Fruit fly (Drosophila melanogaster): ENCODE measurements around the gene CG2991.
A peak's percentile ranks its signal among the peaks of the same experiment; 100 is the strongest.

The CG2991 gene

dm6 chr2L:2885503-2886225, 28.7 kb downstream of the CG2991 start, which contains the start of the genes NTPase and lilli (continued):
- TF ChIP-seq CG12104 (GFP tag; optimal IDR thresholded peaks at IDR 0.05): peak; percentile 20
- peak; percentile 86 for TF ChIP-seq D (optimal IDR thresholded peaks at IDR 0.05)
- TF ChIP-seq D (GFP tag; optimal IDR thresholded peaks at IDR 0.05): no peak
- no peak for TF ChIP-seq Eip74EF (GFP tag; optimal IDR thresholded peaks at IDR 0.05)
- TF ChIP-seq CG9797 (GFP tag; optimal IDR thresholded peaks at IDR 0.05): no peak
- peak; percentile 72 to 76 for TF ChIP-seq dpn (GFP tag; optimal IDR thresholded peaks at IDR 0.05)
- no peak for TF ChIP-seq ftz-f1 (GFP tag; optimal IDR thresholded peaks at IDR 0.05)
- peak; percentile 32 for TF ChIP-seq Hmr (GFP tag; optimal IDR thresholded peaks at IDR 0.05)
- peak; percentile 35 for TF ChIP-seq onecut (GFP tag; IDR thresholded peaks at IDR 0.05)
- no peak for TF ChIP-seq nerfin-1 (tag; optimal IDR thresholded peaks at IDR 0.05)
- no peak for TF ChIP-seq peb (GFP tag; IDR thresholded peaks at IDR 0.05)
- TF ChIP-seq tll (GFP tag; optimal IDR thresholded peaks at IDR 0.05): peak; percentile 20 to 65
- peak; percentile 53 for TF ChIP-seq Max (GFP tag; optimal IDR thresholded peaks at IDR 0.05)
- no peak for TF ChIP-seq luna (GFP tag; optimal IDR thresholded peaks at IDR 0.05)
- no peak for TF ChIP-seq CkIIα-i1 (GFP tag; IDR thresholded peaks at IDR 0.05)
- no peak; the same call in 1 of the 2 replicates for TF ChIP-seq Rx (GFP tag; IDR thresholded peaks at IDR 0.05)
- peak; percentile 71 for TF ChIP-seq ems (GFP tag; optimal IDR thresholded peaks at IDR 0.05)
- TF ChIP-seq vfl (GFP tag; optimal IDR thresholded peaks at IDR 0.05): peak; percentile 31
- TF ChIP-seq CG2678 (tag; optimal IDR thresholded peaks at IDR 0.05): no peak
- TF ChIP-seq CG16779 (GFP tag; IDR thresholded peaks at IDR 0.05): no peak
- peak; percentile 22; the same call in 1 of the 2 replicates for TF ChIP-seq CG10366 (GFP tag; IDR thresholded peaks at IDR 0.05)
- peak; percentile 21; the same call in 1 of the 2 replicates for TF ChIP-seq CG31441 (GFP tag; IDR thresholded peaks at IDR 0.05)
- TF ChIP-seq Antp (GFP tag; optimal IDR thresholded peaks at IDR 0.05): peak; percentile 85
- peak; percentile 98 for TF ChIP-seq CG8478 (optimal IDR thresholded peaks at IDR 0.05)
- peak; percentile 42 for TF ChIP-seq CG1233 (GFP tag; optimal IDR thresholded peaks at IDR 0.05)
- no peak for TF ChIP-seq Trl (optimal IDR thresholded peaks at IDR 0.05)
- TF ChIP-seq Trl (GFP tag; optimal IDR thresholded peaks at IDR 0.05): peak; percentile 85
- peak; percentile 44 for TF ChIP-seq CG11085 (GFP tag; IDR thresholded peaks at IDR 0.05)
- no peak for TF ChIP-seq CG10147 (GFP tag; optimal IDR thresholded peaks at IDR 0.05)
- no peak for TF ChIP-seq pan (optimal IDR thresholded peaks at IDR 0.05)
- TF ChIP-seq pan (GFP tag; optimal IDR thresholded peaks at IDR 0.05 in 1 of 2, IDR thresholded peaks at IDR 0.05 in 1 of 2): peak in 1 of 2 experiments; percentile 51
- TF ChIP-seq scrt (GFP tag; optimal IDR thresholded peaks at IDR 0.05): peak; percentile 81
- no peak for TF ChIP-seq pros (GFP tag; optimal IDR thresholded peaks at IDR 0.05)
- no peak for TF ChIP-seq Tbp (GFP tag; optimal IDR thresholded peaks at IDR 0.05)
- TF ChIP-seq stc (GFP tag; IDR thresholded peaks at IDR 0.05): 0 out of 2 replicates have a peak, but pooled peaks have one; percentile 16
- TF ChIP-seq CG11560 (tag; IDR thresholded peaks at IDR 0.05): no peak
- TF ChIP-seq Atf3 (GFP tag; optimal IDR thresholded peaks at IDR 0.05): peak; percentile 51
- no peak for TF ChIP-seq CG6765 (GFP tag; optimal IDR thresholded peaks at IDR 0.05)
- peak; percentile 73 for TF ChIP-seq corto (GFP tag; optimal IDR thresholded peaks at IDR 0.05)
- peak; percentile 39 for TF ChIP-seq CG17802 (tag; optimal IDR thresholded peaks at IDR 0.05)
- no peak for TF ChIP-seq CrebB (tag; optimal IDR thresholded peaks at IDR 0.05)
- peak; percentile 33 for TF ChIP-seq NfI (GFP tag; optimal IDR thresholded peaks at IDR 0.05)
- no peak for TF ChIP-seq otp (GFP tag; IDR thresholded peaks at IDR 0.05)
- TF ChIP-seq ab (GFP tag; optimal IDR thresholded peaks at IDR 0.05): peak; percentile 15
- TF ChIP-seq amos (GFP tag; IDR thresholded peaks at IDR 0.05; ENCODE audit: partially characterized antibody): peak; percentile 94
- peak; percentile 44 for TF ChIP-seq CG9437 (GFP tag; optimal IDR thresholded peaks at IDR 0.05)
- TF ChIP-seq gro (GFP tag; optimal IDR thresholded peaks at IDR 0.05): peak; percentile 18
- TF ChIP-seq CG14667 (GFP tag; IDR thresholded peaks at IDR 0.05): no peak
- TF ChIP-seq Ets97D (GFP tag; optimal IDR thresholded peaks at IDR 0.05): peak; percentile 48
- peak; percentile 92 for TF ChIP-seq Sin3A (optimal IDR thresholded peaks at IDR 0.05)
- peak; percentile 78 for TF ChIP-seq her (GFP tag; optimal IDR thresholded peaks at IDR 0.05)

Measured in whole organism, embryonic.